Worm (Caenorhabditis elegans): ENCODE results near the gene ZK370.6.

ZK370.6 gene

DNA sequence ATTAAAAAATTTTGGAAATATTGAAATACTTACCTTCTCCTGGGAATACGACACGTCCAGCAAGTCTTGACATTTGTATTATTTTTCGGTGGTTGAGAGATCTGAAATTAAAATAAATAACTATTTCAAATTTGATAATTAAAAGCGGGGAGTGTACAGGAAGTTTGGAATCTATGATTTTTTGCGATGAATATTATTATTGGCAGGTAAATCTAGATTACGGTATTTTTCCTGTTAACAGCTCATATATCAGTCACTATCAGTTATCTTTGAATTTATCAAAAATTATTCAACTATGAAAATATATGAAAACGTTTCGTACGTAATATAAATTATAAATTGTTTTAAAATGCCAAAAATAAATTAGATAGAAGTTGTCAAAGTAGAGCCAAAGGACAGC is 27.6 kb downstream of the ZK370.6 start, which contains the start of gene B0303.14:
Gene B0303.14, minus strand, starts transcription at position 101 of the 400 bp plus-strand sequence.
- TF ChIP-seq T07F8.4 (tag; optimal IDR thresholded peaks at IDR 0.05) (no peak), hlh-26 (GFP tag; conservative IDR thresholded peaks at IDR 0.05) (no peak), sea-2 (GFP tag; IDR thresholded peaks at IDR 0.05) (no peak), sptf-2 (GFP tag; optimal IDR thresholded peaks at IDR 0.05) (no peak), die-1 (tag; optimal IDR thresholded peaks at IDR 0.05) (no peak), let-526 (GFP tag; IDR thresholded peaks at IDR 0.05) (no peak), ceh-27 (GFP tag; optimal IDR thresholded peaks at IDR 0.05) (no peak), hmg-20 (GFP tag; IDR thresholded peaks at IDR 0.05) (no peak), tbp1 (GFP tag; optimal IDR thresholded peaks at IDR 0.05) (no peak), madf-10 (tag; optimal IDR thresholded peaks at IDR 0.05) (no peak), B0261.1 (tag; optimal IDR thresholded peaks at IDR 0.05) (no peak), Y56A3A.18 (GFP tag; IDR thresholded peaks at IDR 0.05) (no peak), nfya-1 (tag; optimal IDR thresholded peaks at IDR 0.05; ENCODE audit: borderline replicate concordance, insufficient read depth) (no peak), ztf-25 (GFP tag; IDR thresholded peaks at IDR 0.05) (no peak), ztf-28 (GFP tag; IDR thresholded peaks at IDR 0.05) (no peak), somi-1 (GFP tag; optimal IDR thresholded peaks at IDR 0.05) (no peak), Y79H2A.3 (GFP tag; conservative IDR thresholded peaks at IDR 0.05) (no peak), F49E8.2 (tag; optimal IDR thresholded peaks at IDR 0.05; ENCODE audit: insufficient read depth) (no peak), dpff-1 (tag; optimal IDR thresholded peaks at IDR 0.05) (no peak)

DNA sequence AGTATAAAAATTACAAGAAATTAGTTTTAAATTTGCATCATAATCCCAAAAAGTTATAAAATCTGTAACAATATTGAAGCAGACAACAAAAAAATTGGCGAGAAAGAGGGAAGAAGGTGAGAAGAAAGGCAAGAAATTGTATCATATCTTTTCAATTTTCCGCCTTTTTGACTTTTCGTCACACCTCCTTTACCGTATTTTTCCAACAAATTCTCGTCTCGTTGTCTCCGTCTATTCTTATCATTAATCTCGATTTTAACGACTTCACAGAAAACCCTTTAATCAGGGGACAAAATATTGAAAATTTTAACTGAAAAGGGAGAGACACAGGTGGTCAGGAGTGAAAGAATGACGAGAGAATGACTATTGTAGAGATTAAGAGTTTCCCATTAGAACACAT is 30.7 kb downstream of the ZK370.6 start:
- no peak for TF ChIP-seq aptf-3 (GFP tag; IDR thresholded peaks at IDR 0.05)

DNA sequence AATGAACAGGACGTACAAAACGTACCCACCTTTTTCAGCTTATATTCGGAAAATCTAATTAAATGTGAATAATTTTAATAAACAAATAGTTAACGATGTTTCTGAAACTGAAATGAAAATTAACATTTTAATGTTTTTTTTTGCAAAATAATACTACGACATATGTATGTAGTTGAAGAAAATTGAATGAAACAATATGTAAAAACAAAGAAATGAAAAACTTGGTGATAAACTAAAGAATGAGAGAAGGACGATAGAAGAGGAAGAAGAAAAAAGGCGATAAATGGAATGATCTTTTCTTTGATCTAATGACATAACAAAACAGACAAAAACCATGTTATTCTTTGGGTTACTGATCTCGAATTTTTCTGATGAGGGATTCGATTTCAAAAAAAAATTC is 33.3 kb downstream of the ZK370.6 start, which contains the start of gene B0303.11:
Gene B0303.11, minus strand, starts transcription at position 101 of the 400 bp plus-strand sequence.
- no peak for TF ChIP-seq B0035.1 (tag; optimal IDR thresholded peaks at IDR 0.05)
- no peak for TF ChIP-seq lin-26 (GFP tag; IDR thresholded peaks at IDR 0.05)
- no peak for TF ChIP-seq aptf-2 (GFP tag; conservative IDR thresholded peaks at IDR 0.05)
- no peak for TF ChIP-seq ztf-3 (GFP tag; optimal IDR thresholded peaks at IDR 0.05)
- TF ChIP-seq nhr-120 (GFP tag; IDR thresholded peaks at IDR 0.05) = no peak
- TF ChIP-seq F57A8.1 (GFP tag; optimal IDR thresholded peaks at IDR 0.05) = no peak
- TF ChIP-seq ama-1 (optimal IDR thresholded peaks at IDR 0.05) = no peak
- no peak for TF ChIP-seq ama-1 (GFP tag; optimal IDR thresholded peaks at IDR 0.05)
- TF ChIP-seq dpl-1 (GFP tag; optimal IDR thresholded peaks at IDR 0.05) = no peak
- TF ChIP-seq let-607 (tag; optimal IDR thresholded peaks at IDR 0.05) = no peak
- no peak for TF ChIP-seq attf-6 (GFP tag; IDR thresholded peaks at IDR 0.05)
- TF ChIP-seq tbp1 (GFP tag; optimal IDR thresholded peaks at IDR 0.05) = no peak
- no peak for TF ChIP-seq F57C9.4 (tag; optimal IDR thresholded peaks at IDR 0.05)
- TF ChIP-seq bed-2 (GFP tag; IDR thresholded peaks at IDR 0.05) = no peak
- no peak for TF ChIP-seq mes-4 (tag; optimal IDR thresholded peaks at IDR 0.05)

DNA sequence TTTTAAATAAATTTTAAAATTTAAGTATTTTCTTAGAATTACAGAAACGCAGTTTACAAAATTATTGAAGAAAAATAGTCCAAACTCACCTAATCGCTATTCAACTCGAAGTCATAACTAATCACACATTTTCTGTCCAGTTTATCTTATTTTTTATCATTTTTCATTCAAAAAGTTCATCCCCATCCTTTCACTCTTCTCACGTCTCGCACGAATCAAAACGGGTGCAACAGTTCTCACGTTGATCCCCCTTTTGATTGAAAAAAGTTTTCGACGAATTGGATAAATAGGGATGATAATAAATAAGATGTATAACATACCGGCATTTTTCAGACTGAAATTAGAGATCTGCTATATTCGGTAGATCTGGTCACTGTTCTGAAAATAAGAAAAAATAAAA is 33.9 kb downstream of the ZK370.6 start:
- TF ChIP-seq ceh-40 (GFP tag; IDR thresholded peaks at IDR 0.05) = no peak
- TF ChIP-seq nhr-120 (GFP tag; IDR thresholded peaks at IDR 0.05) = no peak
- TF ChIP-seq Y95B8A.8 (GFP tag; IDR thresholded peaks at IDR 0.05) = no peak
- no peak for TF ChIP-seq nhr-27 (tag; optimal IDR thresholded peaks at IDR 0.05)
- TF ChIP-seq lin-26 (GFP tag; IDR thresholded peaks at IDR 0.05) = no peak
- TF ChIP-seq T26A5.8 (tag; optimal IDR thresholded peaks at IDR 0.05) = no peak
- TF ChIP-seq snpc-1.1 (tag; optimal IDR thresholded peaks at IDR 0.05; ENCODE audit: insufficient read depth) = no peak
- no peak for TF ChIP-seq madf-6 (GFP tag; IDR thresholded peaks at IDR 0.05)
- TF ChIP-seq lin-54 (GFP tag; optimal IDR thresholded peaks at IDR 0.05) = no peak
- no peak for TF ChIP-seq ama-1 (optimal IDR thresholded peaks at IDR 0.05)
- TF ChIP-seq ama-1 (GFP tag; optimal IDR thresholded peaks at IDR 0.05) = no peak

Data from whole organism, young adult.